Fruit fly (Drosophila melanogaster): ENCODE measurements around the gene JhI-21.

JhI-21 gene

dm6 chr2L:12002922-12003791, 52.7 kb downstream of the JhI-21 start (continued):
- TF ChIP-seq HLH3B (GFP tag; IDR thresholded peaks at IDR 0.05) = no peak
- no peak for TF ChIP-seq CG11723 (GFP tag; optimal IDR thresholded peaks at IDR 0.05)
- no peak for TF ChIP-seq bbx (GFP tag; IDR thresholded peaks at IDR 0.05; ENCODE audit: partially characterized antibody)
- TF ChIP-seq Max (GFP tag; optimal IDR thresholded peaks at IDR 0.05) = no peak
- no peak for TF ChIP-seq gce (GFP tag; IDR thresholded peaks at IDR 0.05)
- TF ChIP-seq Gsc (GFP tag; IDR thresholded peaks at IDR 0.05) = no peak
- peak; percentile 8 for TF ChIP-seq PHDP (tag; optimal IDR thresholded peaks at IDR 0.05)
- no peak for TF ChIP-seq Neu2 (GFP tag; optimal IDR thresholded peaks at IDR 0.05; ENCODE audit: borderline replicate concordance)
- TF ChIP-seq tna (GFP tag; IDR thresholded peaks at IDR 0.05; ENCODE audit: partially characterized antibody) = no peak
- TF ChIP-seq CG18619 (GFP tag; optimal IDR thresholded peaks at IDR 0.05) = no peak
- TF ChIP-seq schlank (tag; optimal IDR thresholded peaks at IDR 0.05) = peak; percentile 8
- peak in 1 of 2 experiments; percentile 79 for TF ChIP-seq insv (GFP tag; optimal IDR thresholded peaks at IDR 0.05)
- TF ChIP-seq Deaf1 (tag; optimal IDR thresholded peaks at IDR 0.05) = peak; percentile 94
- TF ChIP-seq CG7556 (GFP tag; optimal IDR thresholded peaks at IDR 0.05) = peak; percentile 3
- TF ChIP-seq MESR4 (GFP tag; optimal IDR thresholded peaks at IDR 0.05) = no peak
- TF ChIP-seq h (optimal IDR thresholded peaks at IDR 0.05) = peak; percentile 28
- no peak for TF ChIP-seq CG15073 (GFP tag; optimal IDR thresholded peaks at IDR 0.05)
- TF ChIP-seq sim (GFP tag; IDR thresholded peaks at IDR 0.05) = no peak
- no peak for TF ChIP-seq CG17912 (GFP tag; optimal IDR thresholded peaks at IDR 0.05)
- peak; percentile 74 for TF ChIP-seq chn (GFP tag; optimal IDR thresholded peaks at IDR 0.05)
- no peak for TF ChIP-seq Gug (GFP tag; IDR thresholded peaks at IDR 0.05)
- TF ChIP-seq Side (GFP tag; optimal IDR thresholded peaks at IDR 0.05) = no peak
- TF ChIP-seq kah (GFP tag; optimal IDR thresholded peaks at IDR 0.05) = peak; percentile 82
- peak; percentile 35 for TF ChIP-seq CG8359 (GFP tag; optimal IDR thresholded peaks at IDR 0.05; ENCODE audit: borderline replicate concordance)
- TF ChIP-seq CG2116 (GFP tag; optimal IDR thresholded peaks at IDR 0.05) = no peak
- no peak for TF ChIP-seq Rx (GFP tag; IDR thresholded peaks at IDR 0.05)
- no peak for TF ChIP-seq z (GFP tag; IDR thresholded peaks at IDR 0.05)
- TF ChIP-seq HHEX (GFP tag; optimal IDR thresholded peaks at IDR 0.05) = peak; percentile 25
- TF ChIP-seq CG10321 (GFP tag; IDR thresholded peaks at IDR 0.05) = no peak
- TF ChIP-seq Dp (GFP tag; optimal IDR thresholded peaks at IDR 0.05) = no peak
- TF ChIP-seq Doc3 (GFP tag; IDR thresholded peaks at IDR 0.05; ENCODE audit: partially characterized antibody) = no peak
- no peak for TF ChIP-seq CG6175 (GFP tag; IDR thresholded peaks at IDR 0.05)
- TF ChIP-seq CG10654 (GFP tag; optimal IDR thresholded peaks at IDR 0.05) = peak; percentile 31
- no peak for TF ChIP-seq CG1832 (GFP tag; optimal IDR thresholded peaks at IDR 0.05)
- TF ChIP-seq Six4 (GFP tag; optimal IDR thresholded peaks at IDR 0.05) = peak; percentile 24
- no peak for TF ChIP-seq ken (GFP tag; IDR thresholded peaks at IDR 0.05)
- TF ChIP-seq crc (GFP tag; optimal IDR thresholded peaks at IDR 0.05) = no peak
- peak in 1 of 2 experiments; percentile 23 for TF ChIP-seq chif (GFP tag; optimal IDR thresholded peaks at IDR 0.05)
- TF ChIP-seq CG12155 (GFP tag; optimal IDR thresholded peaks at IDR 0.05) = peak; percentile 18
- TF ChIP-seq tll (GFP tag; optimal IDR thresholded peaks at IDR 0.05) = peak in 1 of 2 experiments; percentile 54
- no peak for TF ChIP-seq CG17612 (GFP tag; IDR thresholded peaks at IDR 0.05)
- peak; percentile 72 for TF ChIP-seq gro (GFP tag; optimal IDR thresholded peaks at IDR 0.05)
- TF ChIP-seq Elba2 (GFP tag; optimal IDR thresholded peaks at IDR 0.05) = peak; percentile 16
- peak; percentile 13 for TF ChIP-seq Kr (GFP tag; optimal IDR thresholded peaks at IDR 0.05)
- TF ChIP-seq NC2β (GFP tag; optimal IDR thresholded peaks at IDR 0.05) = no peak
- TF ChIP-seq crp (GFP tag; optimal IDR thresholded peaks at IDR 0.05) = peak in 1 of 2 experiments; percentile 58
- TF ChIP-seq CG17802 (tag; optimal IDR thresholded peaks at IDR 0.05) = no peak
- no peak for TF ChIP-seq crol (GFP tag; IDR thresholded peaks at IDR 0.05)
- no peak for TF ChIP-seq Dfd (GFP tag; optimal IDR thresholded peaks at IDR 0.05)
